Worm (Caenorhabditis elegans) whole organism, L3 larva: ENCODE measurements around the gene mig-5.

Source experiments
- ama-1 ChIP-seq: fragments of 150-350 bp; optimal IDR thresholded peaks from 2 replicates; lab custom pipeline; 2018
- elt-2 ChIP-seq: sonication (generic microtip); optimal IDR thresholded peaks from 2 replicates; lab custom pipeline; 2016; ENCODE audit warnings: missing genetic modification reagents, mild to moderate bottlenecking, missing genetic modification characterization, missing compliant biosample characterization
- fos-1 ChIP-seq: fragments of 150-350 bp; optimal IDR thresholded peaks from 2 replicates; lab custom pipeline; 2014; ENCODE audit warnings: missing biosample characterization, missing genetic modification characterization
- jun-1 ChIP-seq: fragments of 150-350 bp; optimal IDR thresholded peaks from 2 replicates; lab custom pipeline; 2014; ENCODE audit warnings: missing biosample characterization, missing genetic modification reagents, missing genetic modification characterization
- mml-1 ChIP-seq: fragments of 150-350 bp; sonication (generic microtip); optimal IDR thresholded peaks from 3 replicates; lab custom pipeline; 2014; ENCODE audit warnings: missing biosample characterization, missing genetic modification characterization
- nhr-237 ChIP-seq: fragments of 150-350 bp; optimal IDR thresholded peaks from 2 replicates; lab custom pipeline; 2014; ENCODE audit warnings: missing biosample characterization, missing genetic modification characterization
- pqm-1 ChIP-seq: fragments of 150-350 bp; optimal IDR thresholded peaks from 2 replicates; lab custom pipeline; 2017; ENCODE audit warnings: missing biosample characterization, missing genetic modification characterization, inconsistent platforms

ce11 chrII:8224623-8225022 is 39.8 kb upstream of the mig-5 start:
- TF ChIP-seq nhr-237 (no peak), elt-2 (tag; lab: Kevin White, UChicago) (no peak), fos-1 (tag; lab: Kevin White, UChicago) (no peak), ama-1 (lab: Kevin White, UChicago) (no peak), pqm-1 (tag; lab: Kevin White, UChicago) (no peak), mml-1 (tag; lab: Kevin White, UChicago) (no peak), jun-1 (tag; lab: Kevin White, UChicago) (no peak)
